Worm (Caenorhabditis elegans) whole organism, L4 larva: ENCODE measurements around the gene ZK105.13.

Source experiments
- D1046.2 ChIP-seq: fragments of 200-800 bp; sonication (Bioruptor generic); IDR thresholded peaks from 2 replicates; pipeline ENCODE4 v1.3.6; 2022; ENCODE audit warnings: missing genetic modification characterization, missing compliant biosample characterization
- F44E2.7 ChIP-seq: fragments of 200-800 bp; sonication (Bioruptor generic); IDR thresholded peaks from 2 replicates; pipeline ENCODE4 v2.1.2; 2022; ENCODE audit warnings: missing genetic modification characterization, missing compliant biosample characterization
- ama-1 ChIP-seq: fragments of 150-350 bp; optimal IDR thresholded peaks from 2 replicates; lab custom pipeline; 2014; ENCODE audit warnings: inconsistent platforms, mixed read lengths
- attf-4 ChIP-seq: sonication (generic microtip); optimal IDR thresholded peaks from 3 replicates; lab custom pipeline; 2017; ENCODE audit warnings: missing biosample characterization, missing genetic modification characterization
- ceh-20 ChIP-seq: fragments of 200-800 bp; sonication (Bioruptor generic); IDR thresholded peaks from 2 replicates; pipeline ENCODE4 v1.3.6; 2022; ENCODE audit warnings: missing genetic modification reagents, missing genetic modification characterization, missing compliant biosample characterization
- ceh-62 ChIP-seq: sonication (generic microtip); optimal IDR thresholded peaks from 2 replicates; lab custom pipeline; 2017; ENCODE audit warnings: missing biosample characterization, missing genetic modification characterization
- ces-1 ChIP-seq: fragments of 150-350 bp; sonication (generic microtip); optimal IDR thresholded peaks from 4 replicates; lab custom pipeline; 2014; ENCODE audit warnings: missing biosample characterization, missing genetic modification reagents, missing genetic modification characterization
- daf-16 ChIP-seq, 3 experiments: sonication (generic microtip); optimal IDR thresholded peaks; 2 replicates each; lab custom pipeline; 2016 to 2017; ENCODE audit warnings: missing genetic modification characterization in 3 of 3, missing genetic modification reagents in 3 of 3, mild to moderate bottlenecking in 2 of 3, missing compliant biosample characterization in 2 of 3, missing biosample characterization in 1 of 3, moderate library complexity in 1 of 3
- daf-19 ChIP-seq: fragments of 200-800 bp; sonication (Bioruptor generic); conservative IDR thresholded peaks from 2 replicates; pipeline ENCODE4 v1.3.6; 2022; ENCODE audit warnings: missing genetic modification characterization, missing compliant biosample characterization
- dmd-6 ChIP-seq: fragments of 200-800 bp; sonication (Bioruptor generic); IDR thresholded peaks from 2 replicates; pipeline ENCODE4 v1.3.6; 2022; ENCODE audit warnings: missing genetic modification reagents, missing genetic modification characterization, missing compliant biosample characterization
- dve-1 ChIP-seq: sonication (generic microtip); optimal IDR thresholded peaks from 2 replicates; lab custom pipeline; 2017; ENCODE audit warnings: antibody characterized with exemption, mild to moderate bottlenecking, missing genetic modification characterization, missing compliant biosample characterization; ENCODE audit not compliant: insufficient read depth
- fos-1 ChIP-seq: fragments of 150-350 bp; optimal IDR thresholded peaks from 2 replicates; lab custom pipeline; 2014; ENCODE audit warnings: missing biosample characterization, missing genetic modification characterization
- gei-8 ChIP-seq: fragments of 200-800 bp; sonication (Bioruptor generic); optimal IDR thresholded peaks from 2 replicates; lab custom pipeline; 2018; ENCODE audit warnings: mild to moderate bottlenecking, missing genetic modification characterization, missing compliant biosample characterization
- hif-1 ChIP-seq, 2 experiments: sonication (generic microtip); optimal IDR thresholded peaks; 2 replicates each; lab custom pipeline; 2016 to 2017; ENCODE audit warnings: missing compliant biosample characterization in 2 of 2, missing genetic modification characterization in 2 of 2, missing genetic modification reagents in 2 of 2, missing genotype in 2 of 2, mild to moderate bottlenecking in 1 of 2
- hlh-11 ChIP-seq: fragments of 200-800 bp; sonication (Bioruptor generic); optimal IDR thresholded peaks from 2 replicates; lab custom pipeline; 2018; ENCODE audit warnings: mild to moderate bottlenecking, missing genetic modification characterization, missing compliant biosample characterization
- hmg-1.1 ChIP-seq: fragments of 200-800 bp; sonication (Bioruptor generic); IDR thresholded peaks from 2 replicates; pipeline ENCODE4 v1.3.6; 2022; ENCODE audit warnings: missing genetic modification reagents, missing genetic modification characterization, missing compliant biosample characterization
- lin-15B ChIP-seq: fragments of 150-350 bp; sonication (generic microtip); optimal IDR thresholded peaks from 3 replicates; lab custom pipeline; 2014; ENCODE audit warnings: missing biosample characterization, missing genetic modification characterization
- lin-39 ChIP-seq: fragments of 150-350 bp; optimal IDR thresholded peaks from 2 replicates; lab custom pipeline; 2014; ENCODE audit warnings: missing biosample characterization, missing genetic modification reagents, missing genetic modification characterization
- lir-3 ChIP-seq: sonication (generic microtip); optimal IDR thresholded peaks from 2 replicates; lab custom pipeline; 2016; ENCODE audit warnings: mild to moderate bottlenecking, missing genetic modification characterization, missing compliant biosample characterization
- madf-9 ChIP-seq: fragments of 200-800 bp; sonication (Bioruptor generic); conservative IDR thresholded peaks from 2 replicates; pipeline ENCODE4 v1.3.6; 2022; ENCODE audit warnings: missing genetic modification reagents, missing genetic modification characterization, missing compliant biosample characterization
- mep-1 ChIP-seq: fragments of 150-350 bp; sonication (generic microtip); optimal IDR thresholded peaks from 3 replicates; lab custom pipeline; 2014; ENCODE audit warnings: missing biosample characterization, missing genetic modification characterization
- mxl-2 ChIP-seq: fragments of 200-800 bp; sonication (Bioruptor generic); conservative IDR thresholded peaks from 2 replicates; pipeline ENCODE4 v1.3.6; 2022; ENCODE audit warnings: missing genetic modification reagents, missing genetic modification characterization, missing compliant biosample characterization
- nhr-25 ChIP-seq: sonication (generic microtip); optimal IDR thresholded peaks from 2 replicates; lab custom pipeline; 2017; ENCODE audit warnings: missing genetic modification characterization, mild to moderate bottlenecking, missing compliant biosample characterization, antibody characterized with exemption, moderate library complexity, borderline replicate concordance; ENCODE audit not compliant: insufficient read depth
- nhr-28 ChIP-seq: fragments of 150-350 bp; optimal IDR thresholded peaks from 2 replicates; lab custom pipeline; 2014; ENCODE audit warnings: missing biosample characterization, missing genetic modification characterization
- nhr-48 ChIP-seq: sonication (generic microtip); optimal IDR thresholded peaks from 2 replicates; lab custom pipeline; 2016; ENCODE audit warnings: mild to moderate bottlenecking, missing genetic modification characterization, missing compliant biosample characterization
- nhr-77 ChIP-seq: fragments of 150-350 bp; optimal IDR thresholded peaks from 2 replicates; lab custom pipeline; 2014; ENCODE audit warnings: missing biosample characterization, missing genetic modification characterization
- pqm-1 ChIP-seq: sonication (generic microtip); optimal IDR thresholded peaks from 2 replicates; lab custom pipeline; 2017; ENCODE audit warnings: missing biosample characterization, missing genetic modification characterization
- set-16 ChIP-seq: fragments of 200-800 bp; sonication (Bioruptor generic); IDR thresholded peaks from 2 replicates; pipeline ENCODE4 v1.3.6; 2022; ENCODE audit warnings: missing genetic modification reagents, missing genetic modification characterization, missing compliant biosample characterization
- skn-1 ChIP-seq: fragments of 150-350 bp; optimal IDR thresholded peaks from 2 replicates; lab custom pipeline; 2014; ENCODE audit warnings: missing biosample characterization, missing genetic modification characterization
- snpc-1.2 ChIP-seq: fragments of 200-800 bp; sonication (Bioruptor generic); IDR thresholded peaks from 2 replicates; pipeline ENCODE4 v1.3.6; 2022; ENCODE audit warnings: missing genetic modification reagents, missing genetic modification characterization, missing compliant biosample characterization
- spr-1 ChIP-seq: sonication (generic microtip); optimal IDR thresholded peaks from 2 replicates; lab custom pipeline; 2016; ENCODE audit warnings: mild to moderate bottlenecking, missing genetic modification characterization, missing compliant biosample characterization
- spr-3 ChIP-seq: fragments of 200-800 bp; sonication (Bioruptor generic); optimal IDR thresholded peaks from 2 replicates; lab custom pipeline; 2018; ENCODE audit warnings: mild to moderate bottlenecking, missing genetic modification characterization, missing compliant biosample characterization
- tra-1 ChIP-seq: fragments of 200-800 bp; sonication (Bioruptor generic); IDR thresholded peaks from 2 replicates; pipeline ENCODE4 v1.3.6; 2022; ENCODE audit warnings: missing genetic modification reagents, missing genetic modification characterization, missing compliant biosample characterization
- unc-39 ChIP-seq: sonication (generic microtip); optimal IDR thresholded peaks from 2 replicates; lab custom pipeline; 2017; ENCODE audit warnings: missing biosample characterization, missing genetic modification characterization
- unc-62 ChIP-seq, 3 experiments: fragments of 150-350 bp in 1 of 3; sonication (generic microtip); optimal IDR thresholded peaks in 2 of 3; peaks in 1 of 3; 1 replicate in 1 of 3; 2 replicates in 2 of 3; lab custom pipeline; 2014 to 2017; ENCODE audit warnings: missing biosample characterization in 3 of 3, missing genetic modification characterization in 3 of 3, missing genetic modification reagents in 3 of 3, missing genotype in 1 of 3
- zag-1 ChIP-seq: fragments of 150-350 bp; optimal IDR thresholded peaks from 2 replicates; lab custom pipeline; 2014; ENCODE audit warnings: missing biosample characterization, missing genetic modification characterization
- zfp-2 ChIP-seq: sonication (generic microtip); optimal IDR thresholded peaks from 2 replicates; lab custom pipeline; 2016; ENCODE audit warnings: mild to moderate bottlenecking, missing genetic modification characterization, missing compliant biosample characterization
- zip-2 ChIP-seq: fragments of 150-350 bp; optimal IDR thresholded peaks from 2 replicates; lab custom pipeline; 2014; ENCODE audit warnings: missing biosample characterization, missing genetic modification characterization

ZK105.13 gene

ce11 chrV:7759270-7759669, 46.3 kb upstream of the ZK105.13 start (continued):
- TF ChIP-seq unc-62 (GFP tag; optimal IDR thresholded peaks at IDR 0.05 in 1 of 2; lab: Kevin White, UChicago) (peak in 1 of 2 experiments; percentile 99), unc-62 (tag; optimal IDR thresholded peaks at IDR 0.05; lab: Kevin White, UChicago) (no peak)

ce11 chrV:7755991-7756390, 43.0 kb upstream of the ZK105.13 start:
- TF ChIP-seq spr-1 (tag; lab: Kevin White, UChicago) (no peak), daf-19 (GFP tag; lab: Robert Waterston, UW) (no peak), mxl-2 (no peak), D1046.2 (GFP tag; lab: Robert Waterston, UW) (no peak), mep-1 (no peak), daf-16 (GFP tag; optimal IDR thresholded peaks at IDR 0.05; lab: Kevin White, UChicago) (no peak), daf-16 (tag; optimal IDR thresholded peaks at IDR 0.05; lab: Kevin White, UChicago) (peak; percentile 56), nhr-25 (tag; lab: Kevin White, UChicago) (no peak), hmg-1.1 (GFP tag; lab: Robert Waterston, UW) (no peak), pqm-1 (tag; lab: Kevin White, UChicago) (peak; percentile 38), set-16 (GFP tag; lab: Robert Waterston, UW) (no peak), nhr-77 (tag; lab: Kevin White, UChicago) (no peak), lir-3 (no peak), nhr-28 (no peak), ceh-62 (tag; lab: Kevin White, UChicago) (no peak), snpc-1.2 (no peak), fos-1 (no peak)

- TF ChIP-seq lin-15B (tag; lab: Kevin White, UChicago) (no peak), dve-1 (no peak), ama-1 (lab: Kevin White, UChicago) (no peak), lin-39 (no peak), skn-1 (tag; lab: Kevin White, UChicago) (no peak), zag-1 (tag; lab: Kevin White, UChicago) (no peak), ces-1 (no peak), attf-4 (tag; lab: Kevin White, UChicago) (no peak), madf-9 (no peak), nhr-48 (tag; lab: Kevin White, UChicago) (no peak), gei-8 (no peak), hif-1 (tag; optimal IDR thresholded peaks at IDR 0.05; lab: Kevin White, UChicago) (no peak), spr-3 (GFP tag; lab: Kevin White, UChicago) (no peak), zip-2 (no peak), zfp-2 (tag; lab: Kevin White, UChicago) (no peak), daf-16 (GFP tag; optimal IDR thresholded peaks at IDR 0.05; lab: Kevin White, UChicago) (no peak), daf-16 (tag; optimal IDR thresholded peaks at IDR 0.05; lab: Kevin White, UChicago) (no peak)
Observed at ce11 chrV:7754557-7754956, 41.6 kb upstream of the ZK105.13 start, which contains the start of gene T05B11.4. T05B11.4 (minus strand) TSS chrV:7754657.

- TF ChIP-seq dmd-6 (GFP tag; lab: Robert Waterston, UW) (peak; percentile 56), unc-39 (no peak), hlh-11 (tag; lab: Kevin White, UChicago) (peak; percentile 23), ceh-20 (no peak), F44E2.7 (GFP tag; lab: Robert Waterston, UW) (no peak), daf-16 (GFP tag; optimal IDR thresholded peaks at IDR 0.05; lab: Kevin White, UChicago) (peak in 1 of 2 experiments; percentile 15), daf-16 (tag; optimal IDR thresholded peaks at IDR 0.05; lab: Kevin White, UChicago) (no peak), tra-1 (peak; percentile 46; the same call in 1 of the 2 replicates)
Observed at ce11 chrV:7749708-7750107, 36.7 kb upstream of the ZK105.13 start.
